Fruit fly (Drosophila melanogaster): ENCODE data around the gene CG5515.

Gene CG5515

DNA sequence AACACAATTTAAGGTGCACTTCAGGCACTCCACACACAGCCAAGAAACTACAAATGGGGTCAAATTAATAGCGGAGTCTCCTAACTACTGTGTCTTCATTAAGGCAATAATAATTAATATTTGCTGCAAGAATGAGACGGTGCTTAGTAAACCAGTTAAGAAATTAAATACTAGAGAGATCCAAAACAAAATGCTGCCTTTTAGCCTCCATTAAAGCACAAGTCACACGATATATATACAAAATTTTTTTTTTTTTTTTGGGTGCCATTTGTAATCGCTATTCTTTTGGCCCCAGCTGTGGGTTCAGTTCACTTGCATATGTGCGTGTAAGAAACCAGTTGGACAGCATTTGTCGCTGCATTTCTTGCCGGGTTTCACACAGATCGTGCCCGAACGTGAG lies 14.7 kb upstream of the CG5515 start (continued):
- TF ChIP-seq CG6163 (GFP tag; IDR thresholded peaks at IDR 0.05), result peak; percentile 80
- TF ChIP-seq Ets21C (GFP tag; optimal IDR thresholded peaks at IDR 0.05), result peak; percentile 73
- TF ChIP-seq Hr39 (GFP tag; optimal IDR thresholded peaks at IDR 0.05), result peak; percentile 83
- TF ChIP-seq fd85E (GFP tag; optimal IDR thresholded peaks at IDR 0.05), result peak; percentile 52
- TF ChIP-seq CG10631 (GFP tag; optimal IDR thresholded peaks at IDR 0.05), result peak; percentile 79
- peak; percentile 94 for TF ChIP-seq CG15336 (GFP tag; IDR thresholded peaks at IDR 0.05)
- peak; percentile 90 for TF ChIP-seq CG32006 (GFP tag; optimal IDR thresholded peaks at IDR 0.05)
- peak; percentile 63; the same call in 1 of the 2 replicates for TF ChIP-seq CG11294 (GFP tag; IDR thresholded peaks at IDR 0.05)
- TF ChIP-seq vri (GFP tag; optimal IDR thresholded peaks at IDR 0.05), result peak; percentile 78
- peak; percentile 81 for TF ChIP-seq CG31627 (GFP tag; optimal IDR thresholded peaks at IDR 0.05)
- peak; percentile 98 for TF ChIP-seq Eip78C (GFP tag)
- peak; percentile 89 for TF ChIP-seq Sox14 (GFP tag; optimal IDR thresholded peaks at IDR 0.05)
- TF ChIP-seq CG7368 (GFP tag; optimal IDR thresholded peaks at IDR 0.05), result peak; percentile 79
- peak; percentile 94 for TF ChIP-seq CG8119 (GFP tag; IDR thresholded peaks at IDR 0.05)
- TF ChIP-seq CG11902 (GFP tag; optimal IDR thresholded peaks at IDR 0.05), result peak; percentile 69
- TF ChIP-seq CG6792 (GFP tag; optimal IDR thresholded peaks at IDR 0.05), result peak; percentile 84
- peak; percentile 80 for TF ChIP-seq CG6808 (GFP tag; optimal IDR thresholded peaks at IDR 0.05)
- TF ChIP-seq Sox102F (GFP tag; optimal IDR thresholded peaks at IDR 0.05), result peak; percentile 92
- peak; percentile 72 for TF ChIP-seq dsx (GFP tag; optimal IDR thresholded peaks at IDR 0.05; ENCODE audit: poor library complexity, severe bottlenecking)
- TF ChIP-seq Met (GFP tag; optimal IDR thresholded peaks at IDR 0.05), result peak; percentile 90
- TF ChIP-seq net (GFP tag; optimal IDR thresholded peaks at IDR 0.05), result peak; percentile 85
- TF ChIP-seq CG3032 (tag; optimal IDR thresholded peaks at IDR 0.05), result peak; percentile 71
- peak; percentile 67 for TF ChIP-seq fd59A (GFP tag; optimal IDR thresholded peaks at IDR 0.05)
- peak; percentile 58 for TF ChIP-seq Ets96B (tag; optimal IDR thresholded peaks at IDR 0.05)
- peak; percentile 88 for TF ChIP-seq Lpt (GFP tag; optimal IDR thresholded peaks at IDR 0.05)

DNA sequence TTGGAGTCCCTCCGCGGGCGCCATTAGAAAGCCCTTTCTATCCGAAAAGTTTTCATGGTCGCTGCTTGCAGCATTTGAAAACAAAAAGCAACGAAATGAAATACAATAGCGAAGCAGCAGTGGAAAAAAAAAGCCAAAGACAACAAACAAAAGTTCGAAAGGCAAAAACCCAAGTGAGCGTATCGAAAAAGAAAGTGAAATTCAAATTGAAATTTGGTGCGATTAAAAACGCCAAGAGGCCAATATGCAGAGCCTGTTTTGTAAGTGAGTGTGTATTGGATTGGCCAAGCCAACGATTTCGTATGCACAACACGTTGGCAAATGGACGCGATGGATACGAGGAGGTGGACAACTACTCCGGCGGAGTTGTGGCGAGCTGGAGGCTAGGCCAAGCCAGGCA lies 14.0 kb upstream of the CG5515 start:
- TF ChIP-seq net (GFP tag; optimal IDR thresholded peaks at IDR 0.05), result no peak
- TF ChIP-seq CG9139 (GFP tag; optimal IDR thresholded peaks at IDR 0.05), result no peak
- peak; percentile 70 for TF ChIP-seq Blimp-1 (GFP tag; optimal IDR thresholded peaks at IDR 0.05)
- no peak for TF ChIP-seq CG8632 (GFP tag; optimal IDR thresholded peaks at IDR 0.05)
- TF ChIP-seq eg (GFP tag; IDR thresholded peaks at IDR 0.05), result peak; percentile 13; the same call in 1 of the 3 replicates

DNA sequence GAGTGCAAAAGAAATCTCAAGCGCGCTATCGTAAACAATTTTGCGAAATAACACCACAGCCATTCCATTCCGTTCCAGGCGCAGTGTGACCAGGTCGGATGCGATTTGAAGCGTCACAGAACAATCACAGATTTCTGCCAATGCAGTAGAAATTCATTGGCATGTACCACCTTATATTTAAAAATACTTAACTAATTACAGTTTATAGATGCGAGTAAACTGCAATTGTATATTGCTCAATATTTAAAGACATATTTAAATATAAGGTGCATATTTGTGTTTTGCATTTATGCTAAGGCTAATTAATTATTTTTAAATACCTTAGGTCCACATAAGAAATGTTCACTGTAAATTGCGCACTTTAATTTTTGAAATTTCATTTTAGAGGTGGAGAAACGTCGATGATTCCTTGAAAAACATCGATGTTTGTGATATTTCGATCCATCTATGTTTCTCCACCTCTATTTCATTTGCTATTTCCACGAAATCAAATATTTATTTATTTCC lies 4.7 kb upstream of the CG5515 start, which contains the start of the genes SMC6 and CG6204:
TSS of gene SMC6 (minus strand) at position 51 of the 507 bp plus-strand sequence.
TSS of gene CG6204 (plus strand) at position 460 of the 507 bp plus-strand sequence.
- TF ChIP-seq CG11294 (GFP tag; IDR thresholded peaks at IDR 0.05) (peak; percentile 91), Eip93F (GFP tag; optimal IDR thresholded peaks at IDR 0.05) (peak; percentile 82), CG8319 (GFP tag; optimal IDR thresholded peaks at IDR 0.05) (peak; percentile 92), Hr4 (GFP tag; optimal IDR thresholded peaks at IDR 0.05) (peak; percentile 97), lz (GFP tag; optimal IDR thresholded peaks at IDR 0.05) (peak; percentile 96), Lpt (GFP tag; optimal IDR thresholded peaks at IDR 0.05) (peak; percentile 93), dac (GFP tag; optimal IDR thresholded peaks at IDR 0.05) (peak; percentile 76), CG32006 (GFP tag; optimal IDR thresholded peaks at IDR 0.05) (peak; percentile 95), CG6276 (GFP tag; optimal IDR thresholded peaks at IDR 0.05) (no peak), Eip75B (GFP tag; optimal IDR thresholded peaks at IDR 0.05) (peak; percentile 95), CG10631 (GFP tag; optimal IDR thresholded peaks at IDR 0.05) (peak; percentile 95), Ets21C (GFP tag; optimal IDR thresholded peaks at IDR 0.05) (peak; percentile 95), Smox (GFP tag; optimal IDR thresholded peaks at IDR 0.05) (peak; percentile 95), OdsH (GFP tag; optimal IDR thresholded peaks at IDR 0.05) (peak; percentile 97), CG4318 (GFP tag; optimal IDR thresholded peaks at IDR 0.05) (peak; percentile 88), CG7368 (GFP tag; optimal IDR thresholded peaks at IDR 0.05) (peak; percentile 94), salr (GFP tag; optimal IDR thresholded peaks at IDR 0.05) (peak in 1 of 2 experiments; percentile 89), CG8632 (GFP tag; optimal IDR thresholded peaks at IDR 0.05) (peak; percentile 95), CG15336 (GFP tag; IDR thresholded peaks at IDR 0.05) (peak; percentile 94), vri (GFP tag; optimal IDR thresholded peaks at IDR 0.05) (no peak), Gug (GFP tag; IDR thresholded peaks at IDR 0.05) (peak; percentile 94), Blimp-1 (GFP tag; optimal IDR thresholded peaks at IDR 0.05) (peak; percentile 78), CG6792 (GFP tag; optimal IDR thresholded peaks at IDR 0.05) (peak; percentile 95), Met (GFP tag; optimal IDR thresholded peaks at IDR 0.05) (peak; percentile 97), CG3032 (tag; optimal IDR thresholded peaks at IDR 0.05) (peak; percentile 97), CG6808 (GFP tag; optimal IDR thresholded peaks at IDR 0.05) (peak; percentile 90), Hr39 (GFP tag; optimal IDR thresholded peaks at IDR 0.05) (peak; percentile 96), CG11902 (GFP tag; optimal IDR thresholded peaks at IDR 0.05) (peak; percentile 96), dsx (GFP tag; optimal IDR thresholded peaks at IDR 0.05; ENCODE audit: poor library complexity, severe bottlenecking) (peak; percentile 93), topi (GFP tag; optimal IDR thresholded peaks at IDR 0.05) (peak; percentile 95), eg (GFP tag; IDR thresholded peaks at IDR 0.05) (peak; percentile 97), esn (GFP tag; optimal IDR thresholded peaks at IDR 0.05) (peak; percentile 97), net (GFP tag; optimal IDR thresholded peaks at IDR 0.05) (peak; percentile 90), Eip78C (GFP tag) (peak; percentile 99), svp (GFP tag) (peak; percentile 97)
